Worm (Caenorhabditis elegans) whole organism, L1 larva: ENCODE data around the gene pals-21.

Experiments used
- C34B4.2 ChIP-seq: sonication (generic microtip); optimal IDR thresholded peaks from 2 replicates; lab custom pipeline; 2017; ENCODE audit warnings: mild to moderate bottlenecking, missing genetic modification characterization, missing compliant biosample characterization
- F16B12.6 ChIP-seq: fragments of 150-350 bp; optimal IDR thresholded peaks from 2 replicates; lab custom pipeline; 2014; ENCODE audit warnings: missing biosample characterization, missing genetic modification characterization
- aha-1 ChIP-seq: fragments of 150-350 bp; optimal IDR thresholded peaks from 2 replicates; lab custom pipeline; 2014; ENCODE audit warnings: missing biosample characterization, missing genetic modification characterization
- alr-1 ChIP-seq: fragments of 200-800 bp; sonication (Bioruptor generic); optimal IDR thresholded peaks from 2 replicates; lab custom pipeline; 2018; ENCODE audit warnings: borderline replicate concordance, mild to moderate bottlenecking, missing genetic modification characterization, missing compliant biosample characterization
- aly-2 ChIP-seq: fragments of 150-350 bp; optimal IDR thresholded peaks from 2 replicates; lab custom pipeline; 2014; ENCODE audit warnings: missing biosample characterization, missing genetic modification characterization
- ama-1 ChIP-seq: fragments of 150-350 bp; optimal IDR thresholded peaks from 2 replicates; lab custom pipeline; 2014
- blmp-1 ChIP-seq: fragments of 150-350 bp; optimal IDR thresholded peaks from 2 replicates; lab custom pipeline; 2014; ENCODE audit warnings: missing biosample characterization, missing genetic modification characterization
- ceh-8 ChIP-seq: fragments of 200-800 bp; sonication (Bioruptor generic); optimal IDR thresholded peaks from 2 replicates; lab custom pipeline; 2018; ENCODE audit warnings: mild to moderate bottlenecking, missing genetic modification characterization, moderate library complexity, missing compliant biosample characterization
- ceh-82 ChIP-seq, 3 experiments: fragments of 150-350 bp in 1 of 3; sonication (generic microtip) in 2 of 3; optimal IDR thresholded peaks; 2 replicates each; lab custom pipeline; 2014 to 2017; ENCODE audit warnings: missing biosample characterization in 3 of 3, missing genetic modification characterization in 3 of 3
- ces-1 ChIP-seq: fragments of 150-350 bp; optimal IDR thresholded peaks from 2 replicates; lab custom pipeline; 2014; ENCODE audit warnings: missing biosample characterization, missing genetic modification reagents, missing genetic modification characterization
- dpl-1 ChIP-seq, 3 experiments: fragments of 150-350 bp in 2 of 3; sonication (generic microtip) in 1 of 3; optimal IDR thresholded peaks; 2 replicates each; lab custom pipeline; 2014 to 2017; ENCODE audit warnings: missing biosample characterization in 3 of 3, missing genetic modification characterization in 3 of 3, missing genetic modification reagents in 3 of 3
- efl-1 ChIP-seq, 4 experiments: fragments of 150-350 bp; optimal IDR thresholded peaks in 3 of 4; peaks in 1 of 4; 1 replicate in 1 of 4; 2 replicates in 3 of 4; lab custom pipeline; 2014; ENCODE audit warnings: missing biosample characterization in 2 of 4, missing genetic modification characterization in 2 of 4, missing genetic modification reagents in 2 of 4
- efl-3 ChIP-seq: fragments of 200-800 bp; sonication (Bioruptor generic); optimal IDR thresholded peaks from 2 replicates; lab custom pipeline; 2018; ENCODE audit warnings: mild to moderate bottlenecking, missing genetic modification characterization, missing compliant biosample characterization
- ets-5 ChIP-seq: fragments of 200-800 bp; sonication (Bioruptor generic); IDR thresholded peaks from 2 replicates; pipeline ENCODE4 v1.3.6; 2022; ENCODE audit warnings: missing genetic modification characterization, missing compliant biosample characterization
- fkh-10 ChIP-seq: sonication (generic microtip); optimal IDR thresholded peaks from 2 replicates; lab custom pipeline; 2017; ENCODE audit warnings: missing biosample characterization, missing genetic modification reagents, missing genetic modification characterization
- fkh-4 ChIP-seq: sonication (generic microtip); optimal IDR thresholded peaks from 2 replicates; lab custom pipeline; 2016; ENCODE audit warnings: missing compliant biosample characterization, missing genetic modification characterization, borderline replicate concordance
- fkh-8 ChIP-seq: sonication (generic microtip); optimal IDR thresholded peaks from 2 replicates; lab custom pipeline; 2016; ENCODE audit warnings: mild to moderate bottlenecking, missing genetic modification characterization, missing compliant biosample characterization
- grh-1 ChIP-seq: fragments of 200-800 bp; sonication (Bioruptor generic); IDR thresholded peaks from 2 replicates; pipeline ENCODE4 v1.3.6; 2022; ENCODE audit warnings: missing genetic modification reagents, missing genetic modification characterization, missing compliant biosample characterization
- hlh-17 ChIP-seq: fragments of 200-800 bp; sonication (Bioruptor generic); optimal IDR thresholded peaks from 2 replicates; lab custom pipeline; 2018; ENCODE audit warnings: missing genetic modification characterization, mild to moderate bottlenecking, missing compliant biosample characterization, moderate library complexity, borderline replicate concordance
- irx-1 ChIP-seq: sonication (generic microtip); optimal IDR thresholded peaks from 2 replicates; lab custom pipeline; 2016; ENCODE audit warnings: missing genetic modification characterization, missing compliant biosample characterization
- isw-1 ChIP-seq: fragments of 200-800 bp; sonication (Bioruptor generic); IDR thresholded peaks from 2 replicates; pipeline ENCODE4 v1.3.6; 2022; ENCODE audit warnings: missing genetic modification characterization, missing compliant biosample characterization
- lin-13 ChIP-seq: fragments of 150-350 bp; optimal IDR thresholded peaks from 2 replicates; lab custom pipeline; 2014; ENCODE audit warnings: missing biosample characterization, missing genetic modification reagents, missing genetic modification characterization
- lin-15B ChIP-seq: fragments of 150-350 bp; sonication (generic microtip); optimal IDR thresholded peaks from 3 replicates; lab custom pipeline; 2014; ENCODE audit warnings: missing biosample characterization, missing genetic modification characterization
- lin-35 ChIP-seq, 2 experiments: fragments of 150-350 bp; optimal IDR thresholded peaks; 2 replicates each; lab custom pipeline; 2014; ENCODE audit warnings: missing biosample characterization in 2 of 2, missing genetic modification characterization in 2 of 2, missing genetic modification reagents in 2 of 2
- lir-3 ChIP-seq: sonication (generic microtip); optimal IDR thresholded peaks from 2 replicates; lab custom pipeline; 2016; ENCODE audit warnings: mild to moderate bottlenecking, missing genetic modification characterization, moderate library complexity, missing compliant biosample characterization; ENCODE audit not compliant: poor library complexity
- mab-9 ChIP-seq: fragments of 200-800 bp; sonication (Bioruptor generic); IDR thresholded peaks from 2 replicates; pipeline ENCODE4 v1.3.6; 2022; ENCODE audit warnings: missing genetic modification reagents, missing genetic modification characterization, missing compliant biosample characterization
- mef-2 ChIP-seq: fragments of 150-350 bp; optimal IDR thresholded peaks from 2 replicates; lab custom pipeline; 2014; ENCODE audit warnings: missing biosample characterization, missing genetic modification characterization
- mep-1 ChIP-seq: fragments of 150-350 bp; optimal IDR thresholded peaks from 2 replicates; lab custom pipeline; 2014; ENCODE audit warnings: missing biosample characterization, missing genetic modification characterization
- nhr-12 ChIP-seq: sonication (generic microtip); optimal IDR thresholded peaks from 2 replicates; lab custom pipeline; 2017; ENCODE audit warnings: missing biosample characterization, missing genetic modification characterization
- nhr-20 ChIP-seq: sonication (generic microtip); optimal IDR thresholded peaks from 2 replicates; lab custom pipeline; 2016; ENCODE audit warnings: mild to moderate bottlenecking, missing genetic modification characterization, missing compliant biosample characterization
- nhr-28 ChIP-seq: fragments of 150-350 bp; optimal IDR thresholded peaks from 2 replicates; lab custom pipeline; 2014; ENCODE audit warnings: missing biosample characterization, missing genetic modification characterization
- nhr-76 ChIP-seq: sonication (generic microtip); optimal IDR thresholded peaks from 2 replicates; lab custom pipeline; 2017; ENCODE audit warnings: missing biosample characterization, missing genetic modification characterization
- nhr-84 ChIP-seq: sonication (generic microtip); optimal IDR thresholded peaks from 2 replicates; lab custom pipeline; 2017; ENCODE audit warnings: missing biosample characterization, missing genetic modification characterization
- nhr-85 ChIP-seq: sonication (generic microtip); peaks from one replicate; lab custom pipeline; 2016; ENCODE audit warnings: missing genetic modification characterization, inconsistent platforms, missing compliant biosample characterization
- nhr-90 ChIP-seq: sonication (generic microtip); optimal IDR thresholded peaks from 2 replicates; lab custom pipeline; 2016; ENCODE audit warnings: mild to moderate bottlenecking, missing genetic modification characterization, missing compliant biosample characterization; ENCODE audit not compliant: poor library complexity
- pax-3 ChIP-seq: fragments of 200-800 bp; sonication (Bioruptor generic); optimal IDR thresholded peaks from 2 replicates; lab custom pipeline; 2018; ENCODE audit warnings: mild to moderate bottlenecking, missing genetic modification characterization, moderate library complexity, missing compliant biosample characterization
- pqm-1 ChIP-seq: sonication (generic microtip); optimal IDR thresholded peaks from 3 replicates; lab custom pipeline; 2017; ENCODE audit warnings: missing biosample characterization, missing genetic modification characterization
- rnt-1 ChIP-seq: sonication (generic microtip); optimal IDR thresholded peaks from 2 replicates; lab custom pipeline; 2016; ENCODE audit warnings: mild to moderate bottlenecking, missing genetic modification characterization, moderate library complexity, missing compliant biosample characterization
- skn-1 ChIP-seq: fragments of 150-350 bp; optimal IDR thresholded peaks from 2 replicates; lab custom pipeline; 2014; ENCODE audit warnings: missing biosample characterization, missing genetic modification characterization
- snpc-4 ChIP-seq: fragments of 150-350 bp; optimal IDR thresholded peaks from 2 replicates; lab custom pipeline; 2014; ENCODE audit warnings: missing biosample characterization, missing genetic modification characterization
- snu-23 ChIP-seq: sonication (generic microtip); optimal IDR thresholded peaks from 2 replicates; lab custom pipeline; 2016; ENCODE audit warnings: missing genetic modification characterization, missing compliant biosample characterization
- sox-4 ChIP-seq: sonication (generic microtip); optimal IDR thresholded peaks from 2 replicates; lab custom pipeline; 2016; ENCODE audit warnings: missing genetic modification characterization, missing compliant biosample characterization
- sup-37 ChIP-seq: fragments of 200-800 bp; sonication (Bioruptor generic); optimal IDR thresholded peaks from 2 replicates; lab custom pipeline; 2018; ENCODE audit warnings: mild to moderate bottlenecking, missing genetic modification characterization, missing compliant biosample characterization
- swsn-7 ChIP-seq: sonication (generic microtip); optimal IDR thresholded peaks from 2 replicates; lab custom pipeline; 2016; ENCODE audit warnings: missing genetic modification characterization, missing compliant biosample characterization
- tbx-2 ChIP-seq: sonication (generic microtip); optimal IDR thresholded peaks from 2 replicates; lab custom pipeline; 2016; ENCODE audit warnings: missing genetic modification characterization, missing compliant biosample characterization
- unc-30 ChIP-seq: sonication (generic microtip); optimal IDR thresholded peaks from 2 replicates; lab custom pipeline; 2017; ENCODE audit warnings: missing biosample characterization, missing genetic modification characterization
- unc-62 ChIP-seq: fragments of 150-350 bp; optimal IDR thresholded peaks from 2 replicates; lab custom pipeline; 2014; ENCODE audit warnings: missing biosample characterization, missing genetic modification reagents, missing genetic modification characterization
- unc-86 ChIP-seq: sonication (generic microtip); optimal IDR thresholded peaks from 2 replicates; lab custom pipeline; 2016; ENCODE audit warnings: missing genetic modification characterization, missing compliant biosample characterization
- vab-15 ChIP-seq: sonication (generic microtip); optimal IDR thresholded peaks from 2 replicates; lab custom pipeline; 2017; ENCODE audit warnings: missing genotype, mild to moderate bottlenecking, missing genetic modification characterization, missing compliant biosample characterization
- xbp-1 ChIP-seq: sonication (generic microtip); optimal IDR thresholded peaks from 2 replicates; lab custom pipeline; 2016; ENCODE audit warnings: missing genetic modification characterization, missing compliant biosample characterization
- zag-1 ChIP-seq: fragments of 150-350 bp; optimal IDR thresholded peaks from 2 replicates; lab custom pipeline; 2014; ENCODE audit warnings: missing biosample characterization, missing genetic modification characterization
- ztf-11 ChIP-seq, 2 experiments: sonication (generic microtip); optimal IDR thresholded peaks; 2 replicates each; lab custom pipeline; 2016 to 2017; ENCODE audit warnings: missing genetic modification characterization in 2 of 2, missing biosample characterization in 1 of 2, missing compliant biosample characterization in 1 of 2
- ztf-4 ChIP-seq: fragments of 150-350 bp; optimal IDR thresholded peaks from 2 replicates; lab custom pipeline; 2014; ENCODE audit warnings: missing biosample characterization, missing genetic modification characterization

The pals-21 gene

ce11 chrIII:1424305-1424704, 43.9 kb upstream of the pals-21 start (continued):
- TF ChIP-seq nhr-85 (tag; lab: Kevin White, UChicago): peak; percentile 73
- no peak for TF ChIP-seq sox-4 (tag; lab: Kevin White, UChicago)
- TF ChIP-seq ces-1: no peak
- no peak for TF ChIP-seq nhr-84 (tag; lab: Kevin White, UChicago)
- no peak for TF ChIP-seq ztf-4 (tag; lab: Kevin White, UChicago)
- TF ChIP-seq lin-15B: peak; percentile 47
- no peak for TF ChIP-seq alr-1
- TF ChIP-seq ztf-11 (tag; optimal IDR thresholded peaks at IDR 0.05; lab: Kevin White, UChicago): peak in 1 of 2 experiments; percentile 32
- no peak for TF ChIP-seq nhr-28
- no peak for TF ChIP-seq ama-1 (lab: Kevin White, UChicago)
- peak; percentile 41; the same call in 1 of the 2 replicates for TF ChIP-seq grh-1 (GFP tag; lab: Robert Waterston, UW)
- TF ChIP-seq efl-1 (optimal IDR thresholded peaks at IDR 0.05; lab: Kevin White, UChicago): peak; percentile 48 to 63
- TF ChIP-seq efl-1 (GFP tag; optimal IDR thresholded peaks at IDR 0.05 in 1 of 2; lab: Kevin White, UChicago): peak; percentile 72 to 95
- peak; percentile 69 for TF ChIP-seq swsn-7 (tag; lab: Kevin White, UChicago)
- TF ChIP-seq pax-3 (tag; lab: Kevin White, UChicago): no peak
- no peak for TF ChIP-seq zag-1 (tag; lab: Kevin White, UChicago)
- TF ChIP-seq nhr-76 (tag; lab: Kevin White, UChicago): no peak
- TF ChIP-seq lin-35 (GFP tag; optimal IDR thresholded peaks at IDR 0.05; lab: Kevin White, UChicago): peak; percentile 59 to 74
- TF ChIP-seq rnt-1 (tag; lab: Kevin White, UChicago): no peak
- no peak for TF ChIP-seq C34B4.2 (tag; lab: Kevin White, UChicago)
- no peak for TF ChIP-seq lir-3 (tag; lab: Kevin White, UChicago)
- peak; percentile 57; the same call in 1 of the 2 replicates for TF ChIP-seq mab-9
- peak; percentile 51 for TF ChIP-seq mep-1
- TF ChIP-seq tbx-2 (tag; lab: Kevin White, UChicago): peak; percentile 49
- TF ChIP-seq unc-30 (tag; lab: Kevin White, UChicago): no peak
- peak; percentile 53 for TF ChIP-seq ceh-8
- TF ChIP-seq skn-1: peak; percentile 76
- TF ChIP-seq aly-2 (tag; lab: Kevin White, UChicago): peak; percentile 19
- TF ChIP-seq nhr-20 (tag; lab: Kevin White, UChicago): peak; percentile 59
- TF ChIP-seq nhr-12 (tag; lab: Kevin White, UChicago): no peak
- peak; percentile 55 for TF ChIP-seq lin-13
- no peak for TF ChIP-seq pqm-1 (tag; lab: Kevin White, UChicago)
- peak; percentile 34 for TF ChIP-seq F16B12.6 (tag; lab: Kevin White, UChicago)
- no peak for TF ChIP-seq aha-1
- TF ChIP-seq sup-37 (GFP tag; lab: Kevin White, UChicago): peak; percentile 57
- TF ChIP-seq blmp-1 (tag; lab: Kevin White, UChicago): no peak
- peak; percentile 75 for TF ChIP-seq irx-1
- TF ChIP-seq unc-86 (tag; lab: Kevin White, UChicago): peak; percentile 51
- TF ChIP-seq ceh-82 (tag; optimal IDR thresholded peaks at IDR 0.05; lab: Kevin White, UChicago): peak; percentile 46 to 85 (median 58)
- TF ChIP-seq nhr-90 (tag; lab: Kevin White, UChicago): peak; percentile 60
- peak; percentile 54 for TF ChIP-seq isw-1 (GFP tag; lab: Robert Waterston, UW)
- TF ChIP-seq snpc-4 (tag; lab: Kevin White, UChicago): peak; percentile 17
- TF ChIP-seq mef-2 (tag; lab: Kevin White, UChicago): no peak
- no peak for TF ChIP-seq hlh-17
- peak; percentile 44 for TF ChIP-seq fkh-8 (tag; lab: Kevin White, UChicago)
- TF ChIP-seq vab-15 (tag; lab: Kevin White, UChicago): no peak
- no peak for TF ChIP-seq unc-62 (GFP tag; lab: Kevin White, UChicago)
- peak; percentile 48 to 54 (median 52) for TF ChIP-seq dpl-1 (GFP tag; optimal IDR thresholded peaks at IDR 0.05; lab: Kevin White, UChicago)
- TF ChIP-seq ets-5 (GFP tag; lab: Robert Waterston, UW): no peak
- TF ChIP-seq fkh-4 (tag; lab: Kevin White, UChicago): no peak
- TF ChIP-seq efl-3 (GFP tag; lab: Kevin White, UChicago): no peak
- peak; percentile 82 for TF ChIP-seq snu-23 (GFP tag; lab: Kevin White, UChicago)
- TF ChIP-seq xbp-1 (tag; lab: Kevin White, UChicago): peak; percentile 50
- peak; percentile 24 for TF ChIP-seq fkh-10
